Worm (Caenorhabditis elegans): Measurements from ENCODE around the gene daao-1.

- no peak for TF ChIP-seq snpc-4 (tag; optimal IDR thresholded peaks at IDR 0.05)
- TF ChIP-seq duxl-1 (tag; optimal IDR thresholded peaks at IDR 0.05; ENCODE audit: poor library complexity) = no peak
- no peak for TF ChIP-seq unc-62 (GFP tag; optimal IDR thresholded peaks at IDR 0.05 in 1 of 2)
- no peak for TF ChIP-seq unc-62 (tag; optimal IDR thresholded peaks at IDR 0.05)
- no peak for TF ChIP-seq nhr-6 (tag; optimal IDR thresholded peaks at IDR 0.05)
- TF ChIP-seq pha-4 (GFP tag; IDR thresholded peaks at IDR 0.05) = no peak
- TF ChIP-seq pha-4 (tag; optimal IDR thresholded peaks at IDR 0.05) = no peak
- TF ChIP-seq nhr-77 (tag; optimal IDR thresholded peaks at IDR 0.05) = no peak
- TF ChIP-seq egl-27 (tag; optimal IDR thresholded peaks at IDR 0.05) = no peak
- no peak for TF ChIP-seq aly-2 (tag; optimal IDR thresholded peaks at IDR 0.05)
- TF ChIP-seq nhr-237 (tag; optimal IDR thresholded peaks at IDR 0.05) = no peak
These were observed 41.0 kb downstream of the daao-1 start for ce11 chrIV:2654965-2655364.
